Worm (Caenorhabditis elegans) whole organism, midembryonic: Measurements from ENCODE around the gene dmd-10.

Experiments
- T22C8.4 ChIP-seq: fragments of 200-800 bp; sonication (Bioruptor generic); IDR thresholded peaks from 2 replicates; pipeline ENCODE4 v1.3.6; 2022; ENCODE audit warnings: missing genetic modification characterization, missing compliant biosample characterization
- cog-1 ChIP-seq: sonication (generic microtip); optimal IDR thresholded peaks from 2 replicates; lab custom pipeline; 2016; ENCODE audit warnings: missing genetic modification characterization, missing compliant biosample characterization
- flt-1 ChIP-seq: fragments of 200-800 bp; sonication (Bioruptor generic); IDR thresholded peaks from 2 replicates; pipeline ENCODE4 v1.3.6; 2022; ENCODE audit warnings: missing genetic modification characterization, missing compliant biosample characterization
- klf-2 ChIP-seq: fragments of 200-800 bp; sonication (Bioruptor generic); conservative IDR thresholded peaks from 2 replicates; pipeline ENCODE4 v1.3.6; 2022; ENCODE audit warnings: missing genetic modification reagents, missing genetic modification characterization, missing compliant biosample characterization
- med-1 ChIP-seq: sonication (generic microtip); optimal IDR thresholded peaks from 2 replicates; lab custom pipeline; 2017; ENCODE audit warnings: missing genetic modification characterization, mild to moderate bottlenecking, missing compliant biosample characterization, antibody characterized with exemption, missing genetic modification reagents; ENCODE audit not compliant: insufficient read depth
- ref-1 ChIP-seq: fragments of 200-800 bp; sonication (Bioruptor generic); conservative IDR thresholded peaks from 2 replicates; pipeline ENCODE4 v1.3.6; 2022; ENCODE audit warnings: missing genetic modification reagents, missing genetic modification characterization, missing compliant biosample characterization
- tab-1 ChIP-seq: fragments of 200-800 bp; sonication (Bioruptor generic); IDR thresholded peaks from 2 replicates; pipeline ENCODE4 v1.3.6; 2022; ENCODE audit warnings: missing genetic modification characterization, missing compliant biosample characterization
- ztf-23 ChIP-seq: fragments of 200-800 bp; sonication (Bioruptor generic); IDR thresholded peaks from 2 replicates; pipeline ENCODE4 v1.3.6; 2022; ENCODE audit warnings: missing genetic modification reagents, missing genetic modification characterization, missing compliant biosample characterization
- ztf-29 ChIP-seq: fragments of 200-800 bp; sonication (Bioruptor generic); IDR thresholded peaks from 2 replicates; pipeline ENCODE4 v1.3.6; 2022; ENCODE audit warnings: missing genetic modification reagents, missing genetic modification characterization, missing compliant biosample characterization

Gene dmd-10

ce11 chrV:13236507-13236906 is at the start of gene dmd-10:
dmd-10 (minus strand) TSS chrV:13236607.
- TF ChIP-seq klf-2 (no peak), flt-1 (no peak), ref-1 (no peak)

ce11 chrV:13285284-13285683 is 48.9 kb upstream of the dmd-10 start:
- TF ChIP-seq tab-1 (GFP tag; lab: Robert Waterston, UW) (no peak), ztf-29 (no peak), flt-1 (no peak), med-1 (no peak), cog-1 (tag; lab: Kevin White, UChicago) (no peak), T22C8.4 (GFP tag; lab: Robert Waterston, UW) (no peak), klf-2 (no peak), ztf-23 (GFP tag; lab: Robert Waterston, UW) (no peak), ref-1 (no peak)

ce11 chrV:13282958-13283357 is 46.6 kb upstream of the dmd-10 start:
- no peak for TF ChIP-seq cog-1 (tag; lab: Kevin White, UChicago)
- no peak for TF ChIP-seq med-1
- TF ChIP-seq tab-1 (GFP tag; lab: Robert Waterston, UW), result no peak
- no peak for TF ChIP-seq ref-1
- TF ChIP-seq flt-1, result no peak
- TF ChIP-seq klf-2, result no peak
- no peak for TF ChIP-seq T22C8.4 (GFP tag; lab: Robert Waterston, UW)
- TF ChIP-seq ztf-23 (GFP tag; lab: Robert Waterston, UW), result no peak
- no peak for TF ChIP-seq ztf-29

ce11 chrV:13280382-13280781 is 44.0 kb upstream of the dmd-10 start:
- TF ChIP-seq ztf-23 (GFP tag; lab: Robert Waterston, UW) (no peak), flt-1 (no peak), cog-1 (tag; lab: Kevin White, UChicago) (no peak), ref-1 (no peak), ztf-29 (no peak), tab-1 (GFP tag; lab: Robert Waterston, UW) (no peak), med-1 (no peak), T22C8.4 (GFP tag; lab: Robert Waterston, UW) (no peak), klf-2 (no peak)

ce11 chrV:13275959-13276358 is 39.6 kb upstream of the dmd-10 start, which contains the start of gene F32F2.4:
F32F2.4 (plus strand) TSS chrV:13276259.
- TF ChIP-seq ztf-29 (no peak), ref-1 (no peak), tab-1 (GFP tag; lab: Robert Waterston, UW) (no peak), T22C8.4 (GFP tag; lab: Robert Waterston, UW) (no peak), med-1 (no peak), cog-1 (tag; lab: Kevin White, UChicago) (no peak), flt-1 (no peak), klf-2 (no peak), ztf-23 (GFP tag; lab: Robert Waterston, UW) (no peak)

ce11 chrV:13274615-13275014 is 38.2 kb upstream of the dmd-10 start:
- no peak for TF ChIP-seq cog-1 (tag; lab: Kevin White, UChicago)
- no peak for TF ChIP-seq ztf-29
- no peak for TF ChIP-seq ztf-23 (GFP tag; lab: Robert Waterston, UW)
- TF ChIP-seq tab-1 (GFP tag; lab: Robert Waterston, UW), result no peak
- no peak for TF ChIP-seq flt-1
- no peak for TF ChIP-seq ref-1
- no peak for TF ChIP-seq klf-2
- TF ChIP-seq med-1, result no peak
- no peak for TF ChIP-seq T22C8.4 (GFP tag; lab: Robert Waterston, UW)

- TF ChIP-seq tab-1 (GFP tag; lab: Robert Waterston, UW) (no peak), ref-1 (no peak), T22C8.4 (GFP tag; lab: Robert Waterston, UW) (no peak), ztf-23 (GFP tag; lab: Robert Waterston, UW) (no peak), flt-1 (no peak), med-1 (no peak), ztf-29 (no peak), klf-2 (no peak), cog-1 (tag; lab: Kevin White, UChicago) (no peak)
These were observed 36.9 kb upstream of the dmd-10 start for ce11 chrV:13273302-13273701.

ce11 chrV:13272275-13272674 is 35.9 kb upstream of the dmd-10 start:
- TF ChIP-seq cog-1 (tag; lab: Kevin White, UChicago) (no peak), ref-1 (no peak), klf-2 (no peak), flt-1 (no peak), ztf-29 (no peak), med-1 (no peak), ztf-23 (GFP tag; lab: Robert Waterston, UW) (no peak), tab-1 (GFP tag; lab: Robert Waterston, UW) (no peak), T22C8.4 (GFP tag; lab: Robert Waterston, UW) (no peak)

ce11 chrV:13269228-13269630 is 32.8 kb upstream of the dmd-10 start:
- TF ChIP-seq tab-1 (GFP tag; lab: Robert Waterston, UW) (no peak), klf-2 (no peak), flt-1 (no peak), ref-1 (no peak), ztf-29 (no peak)

ce11 chrV:13268032-13268431 is 31.6 kb upstream of the dmd-10 start:
- TF ChIP-seq tab-1 (GFP tag; lab: Robert Waterston, UW) (no peak), ref-1 (no peak), ztf-23 (GFP tag; lab: Robert Waterston, UW) (no peak), klf-2 (no peak), ztf-29 (no peak), T22C8.4 (GFP tag; lab: Robert Waterston, UW) (no peak), med-1 (no peak), flt-1 (no peak), cog-1 (tag; lab: Kevin White, UChicago) (no peak)

- TF ChIP-seq tab-1 (GFP tag; lab: Robert Waterston, UW) (no peak), klf-2 (no peak)
These were observed 30.2 kb upstream of the dmd-10 start for ce11 chrV:13266630-13267029.

ce11 chrV:13265628-13266027 is 29.2 kb upstream of the dmd-10 start:
- no peak for TF ChIP-seq ztf-29
- no peak for TF ChIP-seq T22C8.4 (GFP tag; lab: Robert Waterston, UW)
- no peak for TF ChIP-seq cog-1 (tag; lab: Kevin White, UChicago)
- no peak for TF ChIP-seq ref-1
- no peak for TF ChIP-seq ztf-23 (GFP tag; lab: Robert Waterston, UW)
- no peak for TF ChIP-seq tab-1 (GFP tag; lab: Robert Waterston, UW)
- TF ChIP-seq klf-2, result no peak
